Worm (Caenorhabditis elegans) whole organism, L2 larva: ENCODE measurements around the gene serp-1.1.
A peak's percentile ranks its signal among the peaks of the same experiment; 100 is the strongest.

ENCODE experiments used
- aly-2 ChIP-seq: fragments of 150-350 bp; optimal IDR thresholded peaks from 2 replicates; lab custom pipeline; 2014; ENCODE audit warnings: missing biosample characterization, missing genetic modification characterization
- blmp-1 ChIP-seq: sonication (generic microtip); optimal IDR thresholded peaks from 2 replicates; lab custom pipeline; 2017; ENCODE audit warnings: missing genetic modification characterization, mild to moderate bottlenecking, missing compliant biosample characterization, antibody characterized with exemption, moderate library complexity; ENCODE audit not compliant: insufficient read depth
- fos-1 ChIP-seq: fragments of 150-350 bp; optimal IDR thresholded peaks from 2 replicates; lab custom pipeline; 2014; ENCODE audit warnings: missing biosample characterization, missing genetic modification characterization
- lin-39 ChIP-seq: fragments of 150-350 bp; optimal IDR thresholded peaks from 2 replicates; lab custom pipeline; 2014; ENCODE audit warnings: missing biosample characterization, missing genetic modification reagents, missing genetic modification characterization
- nhr-12 ChIP-seq: fragments of 150-350 bp; optimal IDR thresholded peaks from 2 replicates; lab custom pipeline; 2014; ENCODE audit warnings: missing biosample characterization, missing genetic modification characterization
- nhr-6 ChIP-seq: fragments of 150-350 bp; optimal IDR thresholded peaks from 2 replicates; lab custom pipeline; 2014; ENCODE audit warnings: missing biosample characterization, missing genetic modification characterization
- unc-62 ChIP-seq: fragments of 150-350 bp; optimal IDR thresholded peaks from 2 replicates; lab custom pipeline; 2014; ENCODE audit warnings: missing biosample characterization, missing genetic modification reagents, missing genetic modification characterization

serp-1.1 gene

DNA sequence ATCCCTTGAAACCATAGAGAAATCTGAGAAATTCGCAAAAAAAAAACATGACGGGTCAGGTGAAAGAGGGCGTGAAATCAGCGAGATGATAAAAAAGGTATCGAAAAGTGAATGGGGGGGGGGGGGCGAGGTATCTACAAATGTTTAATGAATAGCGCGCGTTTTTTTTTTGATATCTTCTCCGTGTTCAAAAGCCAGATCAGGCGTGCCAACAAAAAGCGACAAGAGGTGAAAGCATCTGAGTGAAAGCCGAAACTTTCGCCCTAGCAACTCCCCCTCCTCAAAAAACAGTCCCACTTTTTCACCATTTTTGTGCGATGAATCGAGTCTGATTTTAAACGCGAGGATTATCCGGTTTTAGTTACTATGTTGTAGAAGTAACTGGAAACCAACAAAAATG lies 46.6 kb downstream of the serp-1.1 start:
- TF ChIP-seq nhr-6 = no peak
- no peak for TF ChIP-seq fos-1 (tag; lab: Kevin White, UChicago)
- no peak for TF ChIP-seq nhr-12
- peak; percentile 91 for TF ChIP-seq blmp-1 (tag; lab: Kevin White, UChicago)
- TF ChIP-seq unc-62 (GFP tag; lab: Kevin White, UChicago) = no peak
- no peak for TF ChIP-seq aly-2 (tag; lab: Kevin White, UChicago)
- no peak for TF ChIP-seq lin-39 (tag; lab: Kevin White, UChicago)
